Fruit fly (Drosophila melanogaster) whole organism, wandering third instar larva: ENCODE data around the gene CG7069.

Experiments used
- Abd-B ChIP-seq: fragments of >200 bp; optimal IDR thresholded peaks from 2 replicates; lab custom pipeline; 2017; ENCODE audit warnings: missing biosample characterization, missing genetic modification characterization
- CG32264 ChIP-seq: fragments of 200-800 bp; sonication (Bioruptor generic); optimal IDR thresholded peaks from 2 replicates; lab custom pipeline; 2016; ENCODE audit warnings: missing biosample characterization, missing genetic modification characterization
- CG9705 ChIP-seq: fragments of 200-800 bp; sonication (Bioruptor generic); optimal IDR thresholded peaks from 2 replicates; lab custom pipeline; 2018; ENCODE audit warnings: missing biosample characterization, mild to moderate bottlenecking, missing genetic modification characterization
- CrebA ChIP-seq: fragments of 200-800 bp; sonication (Bioruptor generic); optimal IDR thresholded peaks from 2 replicates; lab custom pipeline; 2016; ENCODE audit warnings: missing biosample characterization, mild to moderate bottlenecking, missing genetic modification characterization, borderline replicate concordance
- Dfd ChIP-seq: fragments of >200 bp; optimal IDR thresholded peaks from 2 replicates; lab custom pipeline; 2017; ENCODE audit warnings: missing biosample characterization, missing genetic modification characterization
- Dif ChIP-seq: fragments of 200-275, 200-300 bp; sonication (Bioruptor generic); optimal IDR thresholded peaks from 2 replicates; lab custom pipeline; 2018; ENCODE audit warnings: missing biosample characterization, missing genetic modification characterization; ENCODE audit not compliant: partially characterized antibody
- GATAd ChIP-seq: sonication (Bioruptor generic); optimal IDR thresholded peaks from 2 replicates; lab custom pipeline; 2016; ENCODE audit warnings: missing biosample characterization, missing genetic modification characterization
- HLH106 ChIP-seq: fragments of 200-800 bp; optimal IDR thresholded peaks from 3 replicates; lab custom pipeline; 2019; ENCODE audit warnings: missing biosample characterization, mild to moderate bottlenecking, missing genetic modification characterization, moderate library complexity
- Hnf4 ChIP-seq: fragments of 200-800 bp; sonication (Bioruptor generic); optimal IDR thresholded peaks from 2 replicates; lab custom pipeline; 2016; ENCODE audit warnings: missing biosample characterization, mild to moderate bottlenecking, missing genetic modification characterization
- Hr78 ChIP-seq: fragments of >200 bp; optimal IDR thresholded peaks from 2 replicates; lab custom pipeline; 2017; ENCODE audit warnings: missing biosample characterization, missing genetic modification characterization
- Hr83 ChIP-seq: fragments of 200-300 bp; sonication (Bioruptor generic); optimal IDR thresholded peaks from 2 replicates; lab custom pipeline; 2016; ENCODE audit warnings: missing biosample characterization, mild to moderate bottlenecking, missing genetic modification characterization, moderate library complexity; ENCODE audit not compliant: poor library complexity, severe bottlenecking
- Jra ChIP-seq: sonication (Bioruptor generic); optimal IDR thresholded peaks from 2 replicates; lab custom pipeline; 2016; ENCODE audit warnings: missing biosample characterization, missing genetic modification characterization
- Mio ChIP-seq: sonication (Bioruptor generic); optimal IDR thresholded peaks from 2 replicates; lab custom pipeline; 2016; ENCODE audit warnings: missing biosample characterization, missing genetic modification characterization
- Myc ChIP-seq: fragments of >200 bp; optimal IDR thresholded peaks from 2 replicates; lab custom pipeline; 2017
- N ChIP-seq: fragments of >200 bp; optimal IDR thresholded peaks from 2 replicates; lab custom pipeline; 2018; ENCODE audit warnings: missing biosample characterization, missing external identifiers, missing genetic modification characterization
- OdsH ChIP-seq: fragments of 200-800 bp; sonication (Bioruptor generic); optimal IDR thresholded peaks from 2 replicates; lab custom pipeline; 2016; ENCODE audit warnings: missing biosample characterization, mild to moderate bottlenecking, missing genetic modification characterization
- Rel ChIP-seq, 2 experiments: fragments of 200-800 bp; sonication (Bioruptor generic) in 1 of 2; optimal IDR thresholded peaks; 2 replicates in 1 of 2; 3 replicates in 1 of 2; lab custom pipeline; 2016 to 2019; ENCODE audit warnings: mild to moderate bottlenecking in 2 of 2, missing biosample characterization in 2 of 2, missing genetic modification characterization in 2 of 2, moderate library complexity in 1 of 2
- Sp1 ChIP-seq: fragments of 200-800 bp; sonication (Bioruptor generic); optimal IDR thresholded peaks from 3 replicates; lab custom pipeline; 2019; ENCODE audit warnings: missing biosample characterization, mild to moderate bottlenecking, missing genetic modification characterization, moderate library complexity
- Vsx2 ChIP-seq: fragments of 200-300, 225-300 bp; sonication (Bioruptor generic); optimal IDR thresholded peaks from 2 replicates; lab custom pipeline; 2018; ENCODE audit warnings: missing biosample characterization, missing genetic modification characterization; ENCODE audit not compliant: partially characterized antibody
- br ChIP-seq: fragments of 200-800 bp; sonication (Bioruptor generic); optimal IDR thresholded peaks from 2 replicates; lab custom pipeline; 2016; ENCODE audit warnings: missing biosample characterization, missing genetic modification characterization
- brk ChIP-seq: fragments of 200-800 bp; sonication (Bioruptor generic); optimal IDR thresholded peaks from 2 replicates; lab custom pipeline; 2016; ENCODE audit warnings: missing biosample characterization, mild to moderate bottlenecking, missing genetic modification characterization
- dl ChIP-seq, 2 experiments: fragments of 175-275, 200-275 bp in 1 of 2; fragments of 200-275 bp in 1 of 2; sonication (Bioruptor generic); optimal IDR thresholded peaks; lab custom pipeline; 2018; ENCODE audit warnings: mild to moderate bottlenecking in 2 of 2, missing biosample characterization in 2 of 2, missing genetic modification characterization in 2 of 2, moderate library complexity in 2 of 2; ENCODE audit not compliant: partially characterized antibody in 2 of 2, insufficient read depth in 1 of 2
- dmrt93B ChIP-seq: fragments of 200-800 bp; sonication (Bioruptor generic); optimal IDR thresholded peaks from 2 replicates; lab custom pipeline; 2018; ENCODE audit warnings: missing biosample characterization, mild to moderate bottlenecking, missing genetic modification characterization
- dsf ChIP-seq: sonication (Bioruptor generic); optimal IDR thresholded peaks from 2 replicates; lab custom pipeline; 2016; ENCODE audit warnings: missing biosample characterization, missing genetic modification characterization, borderline replicate concordance
- ey ChIP-seq: fragments of 200-800 bp; sonication (Bioruptor generic); optimal IDR thresholded peaks from 2 replicates; lab custom pipeline; 2016; ENCODE audit warnings: missing biosample characterization, missing genetic modification characterization
- foxo ChIP-seq, 2 experiments: fragments of 200-800 bp; sonication (Bioruptor generic); optimal IDR thresholded peaks; 2 replicates in 1 of 2; 3 replicates in 1 of 2; lab custom pipeline; 2016 to 2017; ENCODE audit warnings: missing biosample characterization in 2 of 2, missing genetic modification characterization in 2 of 2
- fru ChIP-seq: fragments of 200-800 bp; sonication (Bioruptor generic); optimal IDR thresholded peaks from 3 replicates; lab custom pipeline; 2016; ENCODE audit warnings: missing biosample characterization, mild to moderate bottlenecking, missing genetic modification characterization
- h ChIP-seq: fragments of 200-800 bp; sonication (Bioruptor generic); optimal IDR thresholded peaks from 3 replicates; lab custom pipeline; 2016; ENCODE audit warnings: missing biosample characterization, mild to moderate bottlenecking, missing genetic modification characterization
- jim ChIP-seq: fragments of 175-275, 200-325 bp; sonication (Bioruptor generic); optimal IDR thresholded peaks from 2 replicates; lab custom pipeline; 2016; ENCODE audit warnings: missing biosample characterization, mild to moderate bottlenecking, missing genetic modification characterization
- lola ChIP-seq: fragments of >200 bp; optimal IDR thresholded peaks from 2 replicates; lab custom pipeline; 2017; ENCODE audit warnings: missing biosample characterization, missing genetic modification characterization
- pan ChIP-seq: fragments of >200 bp; optimal IDR thresholded peaks from 2 replicates; lab custom pipeline; 2017
- psq ChIP-seq: fragments of 200-800 bp; sonication (Bioruptor generic); optimal IDR thresholded peaks from 3 replicates; lab custom pipeline; 2017; ENCODE audit warnings: missing biosample characterization, mild to moderate bottlenecking, missing genetic modification characterization, moderate library complexity
- rgr ChIP-seq: fragments of 200-800 bp; sonication (Bioruptor generic); optimal IDR thresholded peaks from 3 replicates; lab custom pipeline; 2016; ENCODE audit warnings: missing biosample characterization, mild to moderate bottlenecking, missing genetic modification characterization
- sage ChIP-seq: fragments of 200-800 bp; sonication (Bioruptor generic); optimal IDR thresholded peaks from 2 replicates; lab custom pipeline; 2016; ENCODE audit warnings: missing biosample characterization, mild to moderate bottlenecking, missing genetic modification characterization
- sv ChIP-seq: fragments of 200-800 bp; sonication (Bioruptor generic); optimal IDR thresholded peaks from 3 replicates; lab custom pipeline; 2016; ENCODE audit warnings: missing biosample characterization, missing genetic modification characterization
- tai ChIP-seq: sonication (Bioruptor generic); optimal IDR thresholded peaks from 2 replicates; lab custom pipeline; 2016; ENCODE audit warnings: missing biosample characterization, missing genetic modification characterization
- usp ChIP-seq: fragments of >200 bp; optimal IDR thresholded peaks from 2 replicates; lab custom pipeline; 2017; ENCODE audit warnings: missing biosample characterization, missing genetic modification characterization
- woc ChIP-seq: sonication (Bioruptor generic); optimal IDR thresholded peaks from 2 replicates; lab custom pipeline; 2016; ENCODE audit warnings: missing biosample characterization, mild to moderate bottlenecking, missing genetic modification characterization

Gene CG7069

DNA sequence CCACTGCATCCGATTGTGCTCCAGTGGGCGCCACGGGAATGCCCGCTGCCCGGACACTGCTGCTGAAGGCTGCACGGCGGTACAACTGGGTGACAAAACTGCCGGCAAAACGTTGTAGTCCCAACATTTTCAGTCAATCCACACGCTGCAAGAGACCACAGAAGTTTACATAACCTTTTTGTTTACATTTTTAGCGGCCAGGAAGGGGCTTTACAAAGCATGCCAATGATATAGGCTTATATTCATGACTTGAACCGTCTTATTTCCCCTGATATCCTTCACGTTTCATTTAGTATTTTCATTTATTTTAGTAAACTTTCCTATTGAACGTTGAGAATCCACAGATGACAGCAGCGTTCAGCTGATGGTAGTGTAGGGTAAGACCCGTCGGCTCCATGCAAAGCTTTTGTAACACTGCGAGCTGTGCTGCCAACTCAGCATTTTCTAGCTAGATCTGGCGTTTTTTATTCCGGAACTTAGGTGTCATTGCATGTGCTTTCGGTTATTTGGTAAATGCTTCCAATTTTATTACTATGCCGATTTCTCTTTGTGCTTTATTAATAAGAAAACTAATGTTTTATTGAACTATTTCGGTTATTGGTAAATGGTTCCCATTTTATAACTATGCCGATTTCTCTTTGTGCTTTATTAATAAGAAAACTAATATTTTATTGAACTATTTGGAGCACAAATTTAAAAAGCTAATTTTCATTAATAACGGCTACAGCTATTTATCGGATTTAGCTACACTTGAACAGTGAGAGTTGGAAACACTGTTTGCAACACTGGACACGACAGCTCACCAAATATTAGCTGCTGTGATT lies 38.1 kb downstream of the CG7069 start, which contains the start of the genes CG13850 and lqfR:
Gene CG13850, minus strand, starts transcription at position 379 of the 824 bp plus-strand sequence.
Gene lqfR, plus strand, starts transcription at position 765 of the 824 bp plus-strand sequence.
- TF ChIP-seq sv (GFP tag; lab: Kevin White, UChicago) (peak; percentile 79), CrebA (GFP tag; lab: Kevin White, UChicago) (no peak), tai (GFP tag; lab: Kevin White, UChicago) (no peak), Myc (lab: Kevin White, UChicago) (peak; percentile 99), Hr78 (GFP tag; lab: Kevin White, UChicago) (no peak), Abd-B (GFP tag; lab: Kevin White, UChicago) (no peak), psq (GFP tag; lab: Kevin White, UChicago) (peak; percentile 77), foxo (GFP tag; optimal IDR thresholded peaks at IDR 0.05; lab: Kevin White, UChicago) (peak in 1 of 2 experiments; percentile 85), Hr83 (GFP tag; lab: Kevin White, UChicago) (peak; percentile 59), Sp1 (GFP tag; lab: Kevin White, UChicago) (peak; percentile 75), dmrt93B (GFP tag; lab: Kevin White, UChicago) (peak; percentile 80), pan (lab: Kevin White, UChicago) (no peak), Vsx2 (no peak), rgr (peak; percentile 80), HLH106 (tag; lab: Kevin White, UChicago) (peak; percentile 74), Dif (no peak), Rel (GFP tag; optimal IDR thresholded peaks at IDR 0.05; lab: Kevin White, UChicago) (no peak), Rel (tag; optimal IDR thresholded peaks at IDR 0.05; lab: Kevin White, UChicago) (peak; percentile 48), lola (GFP tag; lab: Kevin White, UChicago) (no peak), OdsH (GFP tag; lab: Kevin White, UChicago) (peak; percentile 76), dsf (peak; percentile 67), CG32264 (GFP tag; lab: Kevin White, UChicago) (peak; percentile 3), woc (GFP tag; lab: Kevin White, UChicago) (peak; percentile 94), Jra (GFP tag; lab: Kevin White, UChicago) (peak; percentile 85), jim (GFP tag; lab: Kevin White, UChicago) (no peak), CG9705 (GFP tag; lab: Kevin White, UChicago) (peak; percentile 59), sage (GFP tag; lab: Kevin White, UChicago) (peak; percentile 44), usp (GFP tag; lab: Kevin White, UChicago) (no peak), Dfd (no peak), brk (no peak), Mio (peak; percentile 38), GATAd (peak; percentile 41), Hnf4 (GFP tag; lab: Kevin White, UChicago) (peak; percentile 86), fru (GFP tag; lab: Kevin White, UChicago) (peak; percentile 86), br (peak; percentile 77), ey (GFP tag; lab: Kevin White, UChicago) (peak; percentile 75), dl (GFP tag; optimal IDR thresholded peaks at IDR 0.05; lab: Kevin White, UChicago; ENCODE audit: insufficient read depth in 1 of 2, partially characterized antibody in 2 of 2) (no peak), h (peak; percentile 86), N (GFP tag; lab: Kevin White, UChicago) (no peak)

DNA sequence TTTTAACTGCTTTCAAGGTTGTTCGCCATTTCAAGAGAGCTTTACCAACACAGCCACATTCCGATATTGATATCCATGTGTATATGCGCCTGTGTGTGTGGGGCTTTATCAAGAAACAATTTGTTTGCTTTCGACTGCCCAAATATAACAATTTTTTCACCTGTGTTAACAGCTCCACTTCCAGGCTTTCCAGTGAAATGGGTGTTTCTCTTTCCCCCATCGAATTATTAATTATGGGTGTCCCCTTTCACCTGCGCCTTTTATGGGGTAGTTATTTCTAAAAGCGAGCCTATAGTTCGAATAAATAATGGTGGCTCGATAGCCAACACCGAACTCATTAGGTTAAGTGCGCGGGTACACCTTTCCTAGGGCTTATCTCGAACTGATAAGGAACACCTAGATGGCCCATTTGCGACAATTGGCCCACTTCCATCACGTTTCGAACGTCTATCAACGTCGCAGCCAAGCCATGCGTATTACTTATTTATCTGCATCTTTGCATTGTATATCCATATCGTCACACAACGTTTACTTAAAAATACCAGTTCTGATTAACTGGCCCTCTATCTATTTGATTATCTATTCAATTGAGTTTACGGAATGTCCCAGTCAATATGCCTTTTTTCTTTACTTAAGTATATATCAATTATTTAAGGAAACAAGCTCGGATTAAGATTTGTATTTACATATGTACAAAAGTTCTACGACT lies 39.4 kb downstream of the CG7069 start:
- TF ChIP-seq Sp1 (GFP tag; lab: Kevin White, UChicago) = peak; percentile 34
- TF ChIP-seq lola (GFP tag; lab: Kevin White, UChicago) = no peak
- TF ChIP-seq br = peak; percentile 49
- TF ChIP-seq Rel (GFP tag; optimal IDR thresholded peaks at IDR 0.05; lab: Kevin White, UChicago) = no peak
- peak; percentile 33 for TF ChIP-seq Rel (tag; optimal IDR thresholded peaks at IDR 0.05; lab: Kevin White, UChicago)
- TF ChIP-seq Hnf4 (GFP tag; lab: Kevin White, UChicago) = peak; percentile 58
- peak; percentile 59 for TF ChIP-seq rgr
- peak; percentile 91 for TF ChIP-seq Hr83 (GFP tag; lab: Kevin White, UChicago)
- no peak for TF ChIP-seq psq (GFP tag; lab: Kevin White, UChicago)
- TF ChIP-seq foxo (GFP tag; optimal IDR thresholded peaks at IDR 0.05; lab: Kevin White, UChicago) = peak in 1 of 2 experiments; percentile 12
- peak; percentile 57 for TF ChIP-seq h
- TF ChIP-seq sage (GFP tag; lab: Kevin White, UChicago) = peak; percentile 23
- no peak for TF ChIP-seq GATAd
- TF ChIP-seq OdsH (GFP tag; lab: Kevin White, UChicago) = peak; percentile 59
- TF ChIP-seq fru (GFP tag; lab: Kevin White, UChicago) = peak; percentile 43
